Fruit fly (Drosophila melanogaster) whole organism, embryonic: Measurements from ENCODE around the gene UQCR-C2.
A peak's percentile ranks its signal among the peaks of the same experiment; 100 is the strongest.

ENCODE experiments used
- CG1024 ChIP-seq: fragments of 200-800 bp; sonication (Bioruptor generic); IDR thresholded peaks from 2 replicates; pipeline ENCODE4 v1.3.6; 2022; ENCODE audit warnings: missing biosample characterization, missing genetic modification characterization
- CG10366 ChIP-seq: fragments of 200-800 bp; sonication (Bioruptor generic); IDR thresholded peaks from 2 replicates; pipeline ENCODE4 v1.3.6; 2022; ENCODE audit warnings: missing biosample characterization, missing genetic modification characterization
- CG10959 ChIP-seq: fragments of 200-800 bp; sonication (Bioruptor generic); IDR thresholded peaks from 2 replicates; pipeline ENCODE4 v1.3.6; 2022; ENCODE audit warnings: missing biosample characterization, missing genetic modification characterization
- CG11560 ChIP-seq: fragments of 200-800 bp; sonication (Bioruptor generic); IDR thresholded peaks from 3 replicates; pipeline ENCODE4 v1.3.6; 2022; ENCODE audit warnings: missing biosample characterization, missing genetic modification characterization
- CG12236 ChIP-seq: fragments of 200-800 bp; sonication (Bioruptor generic); optimal IDR thresholded peaks from 2 replicates; lab custom pipeline; 2016; ENCODE audit warnings: missing biosample characterization, missing genetic modification characterization
- CG1233 ChIP-seq: fragments of 200-800 bp; sonication (Bioruptor generic); optimal IDR thresholded peaks from 4 replicates; lab custom pipeline; 2018; ENCODE audit warnings: missing biosample characterization, mild to moderate bottlenecking, missing genetic modification characterization
- CG13894 ChIP-seq: fragments of 200-800 bp; sonication (Bioruptor generic); optimal IDR thresholded peaks from 3 replicates; lab custom pipeline; 2018; ENCODE audit warnings: missing biosample characterization, mild to moderate bottlenecking, missing genetic modification characterization, moderate library complexity
- CG14965 ChIP-seq: fragments of 200-800 bp; sonication (Bioruptor generic); optimal IDR thresholded peaks from 2 replicates; lab custom pipeline; 2016; ENCODE audit warnings: missing biosample characterization, missing genetic modification characterization, borderline replicate concordance
- CG15601 ChIP-seq: fragments of 200-800 bp; sonication (Bioruptor generic); optimal IDR thresholded peaks from 3 replicates; lab custom pipeline; 2019; ENCODE audit warnings: missing biosample characterization, mild to moderate bottlenecking, missing genetic modification characterization, moderate library complexity
- CG16815 ChIP-seq: fragments of 200-800 bp; sonication (Bioruptor generic); optimal IDR thresholded peaks from 3 replicates; lab custom pipeline; 2017; ENCODE audit warnings: missing biosample characterization, mild to moderate bottlenecking, missing genetic modification characterization
- CG17328 ChIP-seq: fragments of 200-800 bp; sonication (Bioruptor generic); IDR thresholded peaks from 2 replicates; pipeline ENCODE4 v1.3.6; 2022; ENCODE audit warnings: missing biosample characterization, missing genetic modification characterization
- CG18619 ChIP-seq: fragments of 200-800 bp; sonication (Bioruptor generic); optimal IDR thresholded peaks from 3 replicates; lab custom pipeline; 2017; ENCODE audit warnings: missing biosample characterization, mild to moderate bottlenecking, missing genetic modification characterization
- CG18764 ChIP-seq: fragments of 200-800 bp; sonication (Bioruptor generic); optimal IDR thresholded peaks from 3 replicates; lab custom pipeline; 2016; ENCODE audit warnings: missing biosample characterization, missing genetic modification characterization
- CG31224 ChIP-seq: fragments of 200-800 bp; sonication (Bioruptor generic); IDR thresholded peaks from 2 replicates; pipeline ENCODE4 v1.3.6; 2022; ENCODE audit warnings: missing biosample characterization, missing genetic modification characterization
- CG3281 ChIP-seq: fragments of 200-800 bp; sonication (Bioruptor generic); optimal IDR thresholded peaks from 3 replicates; lab custom pipeline; 2017; ENCODE audit warnings: missing biosample characterization, mild to moderate bottlenecking, missing genetic modification characterization
- CG33557 ChIP-seq: fragments of 200-800 bp; sonication (Bioruptor generic); optimal IDR thresholded peaks from 2 replicates; lab custom pipeline; 2019; ENCODE audit warnings: missing biosample characterization, mild to moderate bottlenecking, missing genetic modification characterization, moderate library complexity
- CG3726 ChIP-seq: fragments of 200-800 bp; sonication (Bioruptor generic); IDR thresholded peaks from 3 replicates; pipeline ENCODE4, ENCODE4 v1.3.6; 2022; ENCODE audit warnings: missing biosample characterization, missing genetic modification characterization
- CG4820 ChIP-seq: fragments of 200-800 bp; sonication (Bioruptor generic); optimal IDR thresholded peaks from 3 replicates; lab custom pipeline; 2016; ENCODE audit warnings: missing biosample characterization, missing genetic modification characterization
- CG6689 ChIP-seq: fragments of 200-800 bp; sonication (Bioruptor generic); IDR thresholded peaks from 2 replicates; pipeline ENCODE4 v1.3.6; 2022; ENCODE audit warnings: missing biosample characterization, missing genetic modification characterization
- CG8359 ChIP-seq: fragments of 200-800 bp; sonication (Bioruptor generic); optimal IDR thresholded peaks from 2 replicates; lab custom pipeline; 2017; ENCODE audit warnings: missing biosample characterization, mild to moderate bottlenecking, missing genetic modification characterization, borderline replicate concordance
- Dad ChIP-seq: fragments of 200-800 bp; sonication (Bioruptor generic); optimal IDR thresholded peaks from 3 replicates; lab custom pipeline; 2016; ENCODE audit warnings: missing biosample characterization, missing genetic modification characterization
- Eip74EF ChIP-seq, 2 experiments: fragments of 200-800 bp in 1 of 2; fragments of >200 bp in 1 of 2; sonication (Bioruptor generic) in 1 of 2; optimal IDR thresholded peaks; 2 replicates each; lab custom pipeline; 2017 to 2019; ENCODE audit warnings: missing biosample characterization in 2 of 2, missing genetic modification characterization in 2 of 2, mild to moderate bottlenecking in 1 of 2, moderate library complexity in 1 of 2
- Hand ChIP-seq: fragments of 200-800 bp; sonication (Bioruptor generic); optimal IDR thresholded peaks from 2 replicates; lab custom pipeline; 2017; ENCODE audit warnings: mild to moderate bottlenecking, missing biosample characterization, missing genetic modification reagents, missing genetic modification characterization
- Hmx ChIP-seq: fragments of 200-800 bp; sonication (Bioruptor generic); optimal IDR thresholded peaks from 2 replicates; lab custom pipeline; 2016; ENCODE audit warnings: missing biosample characterization, missing genetic modification characterization
- Lim3 ChIP-seq: fragments of 200-800 bp; sonication (Bioruptor generic); IDR thresholded peaks from 2 replicates; pipeline ENCODE4 v1.3.6; 2022; ENCODE audit warnings: missing biosample characterization, missing genetic modification characterization
- Mad ChIP-seq: fragments of 200-800 bp; sonication (Bioruptor generic); optimal IDR thresholded peaks from 2 replicates; lab custom pipeline; 2016; ENCODE audit warnings: missing biosample characterization, missing genetic modification characterization
- Mes4 ChIP-seq: fragments of 200-800 bp; sonication (Bioruptor generic); optimal IDR thresholded peaks from 2 replicates; lab custom pipeline; 2016; ENCODE audit warnings: missing biosample characterization, missing genetic modification characterization
- Ptx1 ChIP-seq: fragments of 200-800 bp; sonication (Bioruptor generic); IDR thresholded peaks from 2 replicates; pipeline ENCODE4 v1.3.6; 2022; ENCODE audit warnings: missing biosample characterization, missing genetic modification characterization
- Sox102F ChIP-seq: fragments of 200-800 bp; sonication (Bioruptor generic); optimal IDR thresholded peaks from 2 replicates; lab custom pipeline; 2018; ENCODE audit warnings: missing biosample characterization, mild to moderate bottlenecking, missing genetic modification characterization, moderate library complexity
- Trl ChIP-seq, 3 experiments: fragments of >200 bp in 2 of 3; fragments of 200-800 bp in 1 of 3; sonication (Bioruptor generic) in 1 of 3; optimal IDR thresholded peaks; 2 replicates in 1 of 3; 3 replicates in 2 of 3; lab custom pipeline; 2016 to 2017; ENCODE audit warnings: missing biosample characterization in 1 of 3, missing genetic modification characterization in 1 of 3
- aop ChIP-seq: fragments of 200-800 bp; sonication (Bioruptor generic); IDR thresholded peaks from 2 replicates; pipeline ENCODE4 v1.3.6; 2022; ENCODE audit warnings: missing biosample characterization, missing genetic modification characterization
- bsh ChIP-seq, 2 experiments: fragments of 200-800 bp; sonication (Bioruptor generic); optimal IDR thresholded peaks; 2 replicates each; lab custom pipeline; 2017 to 2018; ENCODE audit warnings: mild to moderate bottlenecking in 2 of 2, missing biosample characterization in 2 of 2, missing genetic modification characterization in 2 of 2, moderate library complexity in 1 of 2
- crp ChIP-seq, 2 experiments: fragments of 200-800 bp; sonication (Bioruptor generic); optimal IDR thresholded peaks; 2 replicates in 1 of 2; 3 replicates in 1 of 2; lab custom pipeline; 2017; ENCODE audit warnings: missing biosample characterization in 2 of 2, missing genetic modification characterization in 2 of 2, mild to moderate bottlenecking in 1 of 2, moderate library complexity in 1 of 2
- disco-r ChIP-seq: fragments of 200-800 bp; sonication (Bioruptor generic); optimal IDR thresholded peaks from 2 replicates; lab custom pipeline; 2016; ENCODE audit warnings: missing biosample characterization, missing genetic modification characterization
- dmrt99B ChIP-seq: fragments of 200-800 bp; sonication (Bioruptor generic); optimal IDR thresholded peaks from 2 replicates; lab custom pipeline; 2018; ENCODE audit warnings: missing biosample characterization, mild to moderate bottlenecking, missing genetic modification characterization, moderate library complexity
- emc ChIP-seq: fragments of 200-800 bp; sonication (Bioruptor generic); optimal IDR thresholded peaks from 2 replicates; lab custom pipeline; 2016; ENCODE audit warnings: missing biosample characterization, missing genetic modification characterization
- exex ChIP-seq: fragments of 200-800 bp; sonication (Bioruptor generic); optimal IDR thresholded peaks from 4 replicates; lab custom pipeline; 2018; ENCODE audit warnings: missing biosample characterization, mild to moderate bottlenecking, missing genetic modification characterization, moderate library complexity
- gce ChIP-seq: fragments of 200-800 bp; sonication (Bioruptor generic); IDR thresholded peaks from 3 replicates; pipeline ENCODE4 v1.3.6; 2022; ENCODE audit warnings: missing biosample characterization, missing genetic modification characterization
- klu ChIP-seq: fragments of 200-800 bp; sonication (Bioruptor generic); IDR thresholded peaks from 2 replicates; pipeline ENCODE4 v1.3.6; 2022; ENCODE audit warnings: missing biosample characterization, missing genetic modification characterization
- lola ChIP-seq, 3 experiments: fragments of >200 bp in 2 of 3; fragments of 200-800 bp in 1 of 3; sonication (Bioruptor generic) in 1 of 3; optimal IDR thresholded peaks; 2 replicates each; lab custom pipeline; 2017 to 2019; ENCODE audit warnings: missing biosample characterization in 3 of 3, missing genetic modification characterization in 3 of 3, mild to moderate bottlenecking in 1 of 3, moderate library complexity in 1 of 3
- mam ChIP-seq: fragments of 200-800 bp; sonication (Bioruptor generic); optimal IDR thresholded peaks from 3 replicates; lab custom pipeline; 2016; ENCODE audit warnings: missing biosample characterization, missing genetic modification characterization
- sc ChIP-seq, 3 experiments: fragments of >200 bp in 2 of 3; fragments of 200-800 bp in 1 of 3; sonication (Bioruptor generic) in 1 of 3; optimal IDR thresholded peaks; 2 replicates in 2 of 3; 3 replicates in 1 of 3; lab custom pipeline; 2017; ENCODE audit warnings: mild to moderate bottlenecking in 1 of 3, missing biosample characterization in 1 of 3, missing genetic modification characterization in 1 of 3, missing genetic modification reagents in 1 of 3
- sd ChIP-seq: fragments of 200-800 bp; sonication (Bioruptor generic); optimal IDR thresholded peaks from 3 replicates; lab custom pipeline; 2018; ENCODE audit warnings: missing biosample characterization, mild to moderate bottlenecking, missing genetic modification characterization, moderate library complexity
- slp2 ChIP-seq: fragments of 200-800 bp; sonication (Bioruptor generic); optimal IDR thresholded peaks from 2 replicates; lab custom pipeline; 2016; ENCODE audit warnings: missing biosample characterization, missing genetic modification characterization
- tll ChIP-seq, 2 experiments: fragments of 200-800 bp in 1 of 2; fragments of >200 bp in 1 of 2; sonication (Bioruptor generic) in 1 of 2; optimal IDR thresholded peaks; 2 replicates each; lab custom pipeline; 2017 to 2019; ENCODE audit warnings: missing biosample characterization in 2 of 2, missing genetic modification characterization in 2 of 2, mild to moderate bottlenecking in 1 of 2, moderate library complexity in 1 of 2
- yki ChIP-seq: fragments of >200 bp; optimal IDR thresholded peaks from 3 replicates; lab custom pipeline; 2018
- z ChIP-seq: fragments of 200-800 bp; sonication (Bioruptor generic); IDR thresholded peaks from 3 replicates; pipeline ENCODE4 v1.3.6; 2022; ENCODE audit warnings: missing biosample characterization, missing genetic modification characterization
- zen2 ChIP-seq: fragments of 200-800 bp; sonication (Bioruptor generic); IDR thresholded peaks from 3 replicates; pipeline ENCODE4 v1.3.6; 2022; ENCODE audit warnings: missing biosample characterization, missing genetic modification characterization; ENCODE audit not compliant: partially characterized antibody
- zfh1 ChIP-seq: fragments of 200-800 bp; sonication (Bioruptor generic); IDR thresholded peaks from 3 replicates; pipeline ENCODE4 v1.3.6; 2022; ENCODE audit warnings: missing biosample characterization, missing genetic modification characterization

UQCR-C2 gene

dm6 chr3L:16612152-16612551, 28.2 kb downstream of the UQCR-C2 start, which contains the start of gene CG4101 (continued):
- no peak for TF ChIP-seq sc (optimal IDR thresholded peaks at IDR 0.05; lab: Kevin White, UChicago)
- TF ChIP-seq sc (GFP tag; optimal IDR thresholded peaks at IDR 0.05; lab: Kevin White, UChicago) = no peak
- TF ChIP-seq lola (GFP tag; optimal IDR thresholded peaks at IDR 0.05; lab: Kevin White, UChicago) = peak in 1 of 3 experiments; percentile 73
- no peak for TF ChIP-seq aop (GFP tag; lab: Robert Waterston, UW)
- TF ChIP-seq klu (GFP tag; lab: Robert Waterston, UW) = peak; percentile 75
- peak; percentile 57 for TF ChIP-seq CG33557 (GFP tag; lab: Kevin White, UChicago)
- peak; percentile 63 for TF ChIP-seq CG1024 (GFP tag; lab: Robert Waterston, UW)
- peak; percentile 81 for TF ChIP-seq Sox102F (GFP tag; lab: Kevin White, UChicago)
- no peak for TF ChIP-seq CG3726 (GFP tag; lab: Robert Waterston, UW)
- peak; percentile 88 for TF ChIP-seq mam (GFP tag; lab: Kevin White, UChicago)
- no peak for TF ChIP-seq z (GFP tag; lab: Robert Waterston, UW)
- TF ChIP-seq exex (tag; lab: Kevin White, UChicago) = peak; percentile 53
- TF ChIP-seq emc (GFP tag; lab: Kevin White, UChicago) = peak; percentile 21
- TF ChIP-seq CG6689 = peak; percentile 77
- TF ChIP-seq CG10959 (GFP tag; lab: Robert Waterston, UW) = peak; percentile 44
- TF ChIP-seq CG16815 (GFP tag; lab: Kevin White, UChicago) = peak; percentile 33
- TF ChIP-seq CG31224 (GFP tag; lab: Robert Waterston, UW) = peak; percentile 68
- peak in 1 of 2 experiments; percentile 51 for TF ChIP-seq crp (GFP tag; optimal IDR thresholded peaks at IDR 0.05; lab: Kevin White, UChicago)
- peak; percentile 60 for TF ChIP-seq CG1233
- TF ChIP-seq Lim3 (GFP tag; lab: Robert Waterston, UW) = peak; percentile 52; the same call in 1 of the 2 replicates
- peak; percentile 66 for TF ChIP-seq slp2 (GFP tag; lab: Kevin White, UChicago)
- peak in 1 of 2 experiments; percentile 34 for TF ChIP-seq Eip74EF (GFP tag; optimal IDR thresholded peaks at IDR 0.05; lab: Kevin White, UChicago)
- no peak for TF ChIP-seq Trl (optimal IDR thresholded peaks at IDR 0.05; lab: Kevin White, UChicago)
- peak; percentile 82 for TF ChIP-seq Trl (GFP tag; optimal IDR thresholded peaks at IDR 0.05; lab: Kevin White, UChicago)
- peak; percentile 69 for TF ChIP-seq CG17328
- TF ChIP-seq CG13894 (tag; lab: Kevin White, UChicago) = peak; percentile 90
- peak; percentile 43; the same call in 1 of the 3 replicates for TF ChIP-seq gce (GFP tag; lab: Robert Waterston, UW)
- TF ChIP-seq tll (GFP tag; optimal IDR thresholded peaks at IDR 0.05; lab: Kevin White, UChicago) = peak in 1 of 2 experiments; percentile 45
- peak; percentile 59 for TF ChIP-seq Mad (GFP tag; lab: Kevin White, UChicago)
- peak; percentile 90 for TF ChIP-seq CG3281 (GFP tag; lab: Kevin White, UChicago)
- peak; percentile 41 for TF ChIP-seq Dad (GFP tag; lab: Kevin White, UChicago)
- peak; percentile 35 to 79 for TF ChIP-seq bsh (GFP tag; optimal IDR thresholded peaks at IDR 0.05; lab: Kevin White, UChicago)
- TF ChIP-seq Mes4 (GFP tag; lab: Kevin White, UChicago) = peak; percentile 54
- TF ChIP-seq CG15601 = peak; percentile 80
- TF ChIP-seq sd (tag; lab: Kevin White, UChicago) = peak; percentile 99
- TF ChIP-seq CG11560 (tag; lab: Robert Waterston, UW) = 0 out of 3 replicates have a peak, but pooled peaks have one; percentile 48
- TF ChIP-seq CG4820 (GFP tag; lab: Kevin White, UChicago) = peak; percentile 74
- peak; percentile 73; the same call in 1 of the 3 replicates for TF ChIP-seq zen2 (GFP tag; lab: Robert Waterston, UW)
- TF ChIP-seq yki (lab: Kevin White, UChicago) = no peak
- no peak for TF ChIP-seq CG8359 (GFP tag; lab: Kevin White, UChicago)
- no peak for TF ChIP-seq Hand
- TF ChIP-seq zfh1 (GFP tag; lab: Robert Waterston, UW) = peak; percentile 76
- TF ChIP-seq disco-r (GFP tag; lab: Kevin White, UChicago) = peak; percentile 58
- TF ChIP-seq CG10366 (GFP tag; lab: Robert Waterston, UW) = peak; percentile 80
- peak; percentile 52 for TF ChIP-seq CG18764 (GFP tag; lab: Kevin White, UChicago)
- peak; percentile 12 for TF ChIP-seq CG12236 (GFP tag; lab: Kevin White, UChicago)
- peak; percentile 72 for TF ChIP-seq dmrt99B (tag; lab: Kevin White, UChicago)
- TF ChIP-seq Hmx (GFP tag; lab: Kevin White, UChicago) = peak; percentile 62
- TF ChIP-seq CG14965 (GFP tag; lab: Kevin White, UChicago) = no peak
- peak; percentile 83 for TF ChIP-seq Ptx1 (GFP tag; lab: Robert Waterston, UW)
- peak; percentile 50 for TF ChIP-seq CG18619 (GFP tag; lab: Kevin White, UChicago)
